Worm (Caenorhabditis elegans) whole organism, midembryonic: ENCODE data around the gene cku-70.

Source experiments
- T22C8.4 ChIP-seq: fragments of 200-800 bp; sonication (Bioruptor generic); IDR thresholded peaks from 2 replicates; pipeline ENCODE4 v1.3.6; 2022; ENCODE audit warnings: missing genetic modification characterization, missing compliant biosample characterization
- cog-1 ChIP-seq: sonication (generic microtip); optimal IDR thresholded peaks from 2 replicates; lab custom pipeline; 2016; ENCODE audit warnings: missing genetic modification characterization, missing compliant biosample characterization
- flt-1 ChIP-seq: fragments of 200-800 bp; sonication (Bioruptor generic); IDR thresholded peaks from 2 replicates; pipeline ENCODE4 v1.3.6; 2022; ENCODE audit warnings: missing genetic modification characterization, missing compliant biosample characterization
- klf-2 ChIP-seq: fragments of 200-800 bp; sonication (Bioruptor generic); conservative IDR thresholded peaks from 2 replicates; pipeline ENCODE4 v1.3.6; 2022; ENCODE audit warnings: missing genetic modification reagents, missing genetic modification characterization, missing compliant biosample characterization
- med-1 ChIP-seq: sonication (generic microtip); optimal IDR thresholded peaks from 2 replicates; lab custom pipeline; 2017; ENCODE audit warnings: missing genetic modification characterization, mild to moderate bottlenecking, missing compliant biosample characterization, antibody characterized with exemption, missing genetic modification reagents; ENCODE audit not compliant: insufficient read depth
- ref-1 ChIP-seq: fragments of 200-800 bp; sonication (Bioruptor generic); conservative IDR thresholded peaks from 2 replicates; pipeline ENCODE4 v1.3.6; 2022; ENCODE audit warnings: missing genetic modification reagents, missing genetic modification characterization, missing compliant biosample characterization
- tab-1 ChIP-seq: fragments of 200-800 bp; sonication (Bioruptor generic); IDR thresholded peaks from 2 replicates; pipeline ENCODE4 v1.3.6; 2022; ENCODE audit warnings: missing genetic modification characterization, missing compliant biosample characterization
- ztf-23 ChIP-seq: fragments of 200-800 bp; sonication (Bioruptor generic); IDR thresholded peaks from 2 replicates; pipeline ENCODE4 v1.3.6; 2022; ENCODE audit warnings: missing genetic modification reagents, missing genetic modification characterization, missing compliant biosample characterization
- ztf-29 ChIP-seq: fragments of 200-800 bp; sonication (Bioruptor generic); IDR thresholded peaks from 2 replicates; pipeline ENCODE4 v1.3.6; 2022; ENCODE audit warnings: missing genetic modification reagents, missing genetic modification characterization, missing compliant biosample characterization

The cku-70 gene

ce11 chrIII:11200879-11201518 is 46.4 kb downstream of the cku-70 start:
- TF ChIP-seq cog-1 (tag; lab: Kevin White, UChicago) (no peak), flt-1 (GFP tag; lab: Robert Waterston, UW) (no peak), klf-2 (no peak), ztf-23 (GFP tag; lab: Robert Waterston, UW) (no peak), ref-1 (GFP tag; lab: Robert Waterston, UW) (no peak), ztf-29 (GFP tag; lab: Robert Waterston, UW) (no peak), T22C8.4 (no peak), med-1 (no peak), tab-1 (GFP tag; lab: Robert Waterston, UW) (no peak)

- TF ChIP-seq med-1 (no peak), klf-2 (no peak), flt-1 (GFP tag; lab: Robert Waterston, UW) (no peak), T22C8.4 (no peak), ztf-29 (GFP tag; lab: Robert Waterston, UW) (no peak), tab-1 (GFP tag; lab: Robert Waterston, UW) (no peak), ztf-23 (GFP tag; lab: Robert Waterston, UW) (no peak), ref-1 (GFP tag; lab: Robert Waterston, UW) (no peak), cog-1 (tag; lab: Kevin White, UChicago) (no peak)
Observed at ce11 chrIII:11202992-11203391, 48.4 kb downstream of the cku-70 start.

- TF ChIP-seq ref-1 (GFP tag; lab: Robert Waterston, UW): no peak
- TF ChIP-seq cog-1 (tag; lab: Kevin White, UChicago): no peak
- TF ChIP-seq ztf-29 (GFP tag; lab: Robert Waterston, UW): no peak
- TF ChIP-seq tab-1 (GFP tag; lab: Robert Waterston, UW): no peak
- no peak for TF ChIP-seq med-1
- no peak for TF ChIP-seq flt-1 (GFP tag; lab: Robert Waterston, UW)
- TF ChIP-seq ztf-23 (GFP tag; lab: Robert Waterston, UW): no peak
- no peak for TF ChIP-seq klf-2
- TF ChIP-seq T22C8.4: no peak
Observed at ce11 chrIII:11206875-11207274, 52.2 kb downstream of the cku-70 start.

DNA sequence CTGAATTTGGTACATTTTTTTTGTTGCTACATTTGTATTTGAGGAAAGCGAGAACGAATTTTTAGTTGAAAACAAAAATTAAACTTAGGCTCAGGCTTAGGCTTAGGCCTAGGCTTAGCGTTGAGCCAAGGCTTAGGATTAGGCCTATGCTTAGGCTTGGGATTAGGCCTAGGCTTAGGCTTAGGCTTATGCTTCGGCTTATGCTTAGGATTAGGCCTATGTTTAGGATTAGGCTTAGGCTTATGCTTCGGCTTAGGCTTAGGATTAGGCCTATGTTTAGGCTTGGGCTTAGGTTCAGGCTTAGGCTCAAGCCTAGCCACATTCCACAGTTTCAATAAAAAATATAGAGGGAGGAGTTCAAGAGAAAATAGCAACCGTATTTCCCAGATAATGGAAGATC is 53.2 kb downstream of the cku-70 start:
- TF ChIP-seq T22C8.4 (no peak), ztf-23 (GFP tag; lab: Robert Waterston, UW) (no peak), tab-1 (GFP tag; lab: Robert Waterston, UW) (no peak), cog-1 (tag; lab: Kevin White, UChicago) (no peak), ztf-29 (GFP tag; lab: Robert Waterston, UW) (peak; percentile 36; the same call in 1 of the 2 replicates), flt-1 (GFP tag; lab: Robert Waterston, UW) (no peak), klf-2 (no peak)

ce11 chrIII:11208371-11208770 is 53.7 kb downstream of the cku-70 start:
- TF ChIP-seq ref-1 (GFP tag; lab: Robert Waterston, UW) (no peak), cog-1 (tag; lab: Kevin White, UChicago) (no peak), T22C8.4 (no peak), ztf-23 (GFP tag; lab: Robert Waterston, UW) (no peak), med-1 (no peak), ztf-29 (GFP tag; lab: Robert Waterston, UW) (no peak), klf-2 (no peak), flt-1 (GFP tag; lab: Robert Waterston, UW) (no peak), tab-1 (GFP tag; lab: Robert Waterston, UW) (no peak)
